Fruit fly (Drosophila melanogaster) whole organism, prepupa: Measurements from ENCODE around the gene RpL27.

ENCODE experiments used
- Blimp-1 ChIP-seq: fragments of 200-800 bp; sonication (Bioruptor generic); optimal IDR thresholded peaks from 3 replicates; lab custom pipeline; 2017; ENCODE audit warnings: missing biosample characterization, missing genetic modification characterization, mild to moderate bottlenecking, moderate library complexity, missing genetic modification reagents
- CG10631 ChIP-seq: fragments of 200-800 bp; sonication (Bioruptor generic); optimal IDR thresholded peaks from 2 replicates; lab custom pipeline; 2016; ENCODE audit warnings: missing biosample characterization, missing genetic modification characterization
- CG11294 ChIP-seq: fragments of 200-800 bp; sonication (Bioruptor generic); IDR thresholded peaks from 2 replicates; pipeline ENCODE4 v1.3.6; 2022; ENCODE audit warnings: missing biosample characterization, missing genetic modification characterization
- CG11762 ChIP-seq: fragments of 200-800 bp; sonication (Bioruptor generic); optimal IDR thresholded peaks from 3 replicates; lab custom pipeline; 2016; ENCODE audit warnings: missing biosample characterization, missing genetic modification characterization; ENCODE audit not compliant: insufficient read depth
- CG11902 ChIP-seq: fragments of 200-800 bp; sonication (Bioruptor generic); optimal IDR thresholded peaks from 3 replicates; lab custom pipeline; 2016; ENCODE audit warnings: missing biosample characterization, missing genetic modification characterization
- CG34406 ChIP-seq: fragments of 200-800 bp; sonication (Bioruptor generic); optimal IDR thresholded peaks from 3 replicates; lab custom pipeline; 2016; ENCODE audit warnings: missing biosample characterization, missing genetic modification characterization
- CG6808 ChIP-seq: fragments of 200-800 bp; sonication (Bioruptor generic); optimal IDR thresholded peaks from 3 replicates; lab custom pipeline; 2017; ENCODE audit warnings: missing biosample characterization, missing genetic modification characterization, mild to moderate bottlenecking, moderate library complexity, missing genetic modification reagents
- CG8632 ChIP-seq: fragments of 200-800 bp; sonication (Bioruptor generic); optimal IDR thresholded peaks from 3 replicates; lab custom pipeline; 2016; ENCODE audit warnings: missing biosample characterization, missing genetic modification characterization
- Eip78C ChIP-seq: fragments of 200-800 bp; sonication (Bioruptor generic); peaks from one replicate; lab custom pipeline; 2016; ENCODE audit warnings: missing biosample characterization, missing genetic modification characterization
- Eip93F ChIP-seq: fragments of 200-800 bp; sonication (Bioruptor generic); optimal IDR thresholded peaks from 2 replicates; lab custom pipeline; 2016; ENCODE audit warnings: missing biosample characterization, mild to moderate bottlenecking, missing genetic modification characterization
- Ets96B ChIP-seq: fragments of 200-800 bp; optimal IDR thresholded peaks from 2 replicates; lab custom pipeline; 2019; ENCODE audit warnings: missing biosample characterization, mild to moderate bottlenecking, missing genetic modification characterization, moderate library complexity
- Gug ChIP-seq: fragments of 200-800 bp; sonication (Bioruptor generic); IDR thresholded peaks from 2 replicates; pipeline ENCODE4 v1.3.6; 2022; ENCODE audit warnings: missing biosample characterization, missing genetic modification characterization
- Lpt ChIP-seq: fragments of 200-800 bp; sonication (Bioruptor generic); optimal IDR thresholded peaks from 3 replicates; lab custom pipeline; 2016; ENCODE audit warnings: missing biosample characterization, missing genetic modification characterization
- OdsH ChIP-seq: fragments of 200-800 bp; sonication (Bioruptor generic); optimal IDR thresholded peaks from 3 replicates; lab custom pipeline; 2016; ENCODE audit warnings: missing biosample characterization, missing genetic modification characterization
- Sox14 ChIP-seq: fragments of 200-800 bp; sonication (Bioruptor generic); optimal IDR thresholded peaks from 3 replicates; lab custom pipeline; 2016; ENCODE audit warnings: missing biosample characterization, missing genetic modification characterization
- Sox15 ChIP-seq: fragments of 200-800 bp; sonication (Bioruptor generic); optimal IDR thresholded peaks from 3 replicates; lab custom pipeline; 2016; ENCODE audit warnings: missing biosample characterization, missing genetic modification characterization
- achi ChIP-seq: fragments of 200-800 bp; sonication (Bioruptor generic); optimal IDR thresholded peaks from 3 replicates; lab custom pipeline; 2016; ENCODE audit warnings: missing biosample characterization, missing genetic modification characterization
- acj6 ChIP-seq: fragments of 200-800 bp; sonication (Bioruptor generic); optimal IDR thresholded peaks from 3 replicates; lab custom pipeline; 2016; ENCODE audit warnings: missing biosample characterization, missing genetic modification characterization
- dsx ChIP-seq: fragments of 200-800 bp; optimal IDR thresholded peaks from 3 replicates; lab custom pipeline; 2019; ENCODE audit warnings: missing biosample characterization, mild to moderate bottlenecking, missing genetic modification characterization, moderate library complexity; ENCODE audit not compliant: poor library complexity, severe bottlenecking
- eg ChIP-seq: fragments of 200-800 bp; sonication (Bioruptor generic); IDR thresholded peaks from 3 replicates; pipeline ENCODE4 v1.3.6; 2022; ENCODE audit warnings: missing biosample characterization, missing genetic modification characterization
- lz ChIP-seq: fragments of 200-800 bp; sonication (Bioruptor generic); optimal IDR thresholded peaks from 3 replicates; lab custom pipeline; 2016; ENCODE audit warnings: missing biosample characterization, missing genetic modification characterization
- net ChIP-seq: fragments of 200-800 bp; sonication (Bioruptor generic); optimal IDR thresholded peaks from 3 replicates; lab custom pipeline; 2016; ENCODE audit warnings: missing biosample characterization, missing genetic modification characterization
- salr ChIP-seq, 2 experiments: fragments of 200-800 bp; sonication (Bioruptor generic); optimal IDR thresholded peaks; 3 replicates each; lab custom pipeline; 2016 to 2018; ENCODE audit warnings: missing biosample characterization in 2 of 2, missing genetic modification characterization in 2 of 2, mild to moderate bottlenecking in 1 of 2

Gene RpL27

DNA sequence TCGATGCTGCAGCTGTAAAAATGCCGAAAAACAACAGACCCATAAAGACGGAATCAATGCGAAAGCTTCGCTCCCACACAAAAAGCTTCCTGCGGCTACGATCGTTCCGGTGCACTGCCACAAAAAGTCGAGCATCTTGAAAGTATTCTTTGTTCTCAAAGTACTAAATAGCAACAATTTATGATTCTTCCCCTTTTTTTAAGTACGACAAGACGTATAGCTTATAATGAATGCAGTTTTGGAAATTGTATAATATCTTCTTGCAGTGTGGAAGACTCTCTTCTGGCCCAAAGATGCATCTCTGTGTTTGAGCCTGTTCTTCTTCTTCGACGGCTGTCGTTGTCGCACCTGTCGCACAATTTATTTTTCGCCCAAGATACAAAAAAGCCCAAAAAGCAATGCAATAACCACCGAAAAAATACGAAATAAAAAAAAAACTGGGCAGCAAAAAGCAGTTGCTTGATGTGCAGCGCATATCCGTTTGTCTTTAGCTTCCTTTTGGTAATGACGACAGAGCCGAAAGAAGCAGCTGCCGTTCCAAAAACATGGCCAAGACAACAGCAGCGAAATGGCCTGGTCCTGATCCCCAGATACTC lies 50.9 kb downstream of the RpL27 start (continued):
- TF ChIP-seq CG10631 (GFP tag; lab: Kevin White, UChicago): peak; percentile 42
- no peak for TF ChIP-seq salr (GFP tag; optimal IDR thresholded peaks at IDR 0.05; lab: Kevin White, UChicago)
- peak; percentile 48 for TF ChIP-seq Eip93F (GFP tag; lab: Kevin White, UChicago)
- peak; percentile 65 for TF ChIP-seq Sox14 (GFP tag; lab: Kevin White, UChicago)
- TF ChIP-seq eg (GFP tag; lab: Robert Waterston, UW): 0 out of 3 replicates have a peak, but pooled peaks have one; percentile 17
- TF ChIP-seq CG6808 (GFP tag; lab: Kevin White, UChicago): no peak
- peak; percentile 68 for TF ChIP-seq CG34406
- peak; percentile 50 for TF ChIP-seq Sox15 (GFP tag; lab: Kevin White, UChicago)
- peak; percentile 68 for TF ChIP-seq CG8632
- TF ChIP-seq CG11902 (GFP tag; lab: Kevin White, UChicago): peak; percentile 69
- peak; percentile 81 for TF ChIP-seq lz (GFP tag; lab: Kevin White, UChicago)
- TF ChIP-seq CG11294: no peak
- peak; percentile 70 for TF ChIP-seq OdsH (GFP tag; lab: Kevin White, UChicago)
- peak; percentile 51 for TF ChIP-seq net (GFP tag; lab: Kevin White, UChicago)
- TF ChIP-seq Eip78C (GFP tag; lab: Kevin White, UChicago): peak; percentile 83
- peak; percentile 53 for TF ChIP-seq achi
- TF ChIP-seq Ets96B (tag; lab: Kevin White, UChicago): peak; percentile 4
- TF ChIP-seq Gug (GFP tag; lab: Robert Waterston, UW): no peak
- TF ChIP-seq Lpt (GFP tag; lab: Kevin White, UChicago): no peak
- peak; percentile 66 for TF ChIP-seq Blimp-1 (GFP tag; lab: Kevin White, UChicago)
- peak; percentile 2 for TF ChIP-seq dsx
- peak; percentile 73 for TF ChIP-seq acj6 (GFP tag; lab: Kevin White, UChicago)
- TF ChIP-seq CG11762 (GFP tag; lab: Kevin White, UChicago): peak; percentile 23
